In genomic region chr2L:3573907-3574306, dm6 we compare ENCODE assay signal across 1 fruit fly cellular context.
TF ChIP-seq lines count a peak whose summit lies in the region.

No protein-coding gene starts in this region.

TF ChIP-seq in whole organism, embryonic, 481 proteins besides CTCF, POLR2A, EP300 and RAD21 (continued from another document and continues in another):
- TF ChIP-seq unc-4 (GFP tag; IDR thresholded peaks at IDR 0.05; lab: Robert Waterston, UW; ENCODE audit: partially characterized antibody) = no peak
- TF ChIP-seq al (GFP tag; IDR thresholded peaks at IDR 0.05; lab: Robert Waterston, UW) = no peak
- TF ChIP-seq phol (tag; optimal IDR thresholded peaks at IDR 0.05; lab: Kevin White, UChicago) = peak; percentile 83
- TF ChIP-seq ATbp (GFP tag; optimal IDR thresholded peaks at IDR 0.05; lab: Kevin White, UChicago) = peak; percentile 79
- peak; percentile 43 for TF ChIP-seq CG18619 (GFP tag; optimal IDR thresholded peaks at IDR 0.05; lab: Kevin White, UChicago)
- no peak for TF ChIP-seq jigr1 (GFP tag; IDR thresholded peaks at IDR 0.05; lab: Robert Waterston, UW)
- peak; percentile 89 for TF ChIP-seq CG4820 (GFP tag; optimal IDR thresholded peaks at IDR 0.05; lab: Kevin White, UChicago)
- TF ChIP-seq sr (GFP tag; IDR thresholded peaks at IDR 0.05; lab: Robert Waterston, UW) = peak; percentile 50; the same call in 2 of the 3 replicates
- peak; percentile 11 to 94 for TF ChIP-seq bsh (GFP tag; optimal IDR thresholded peaks at IDR 0.05; lab: Kevin White, UChicago)
- TF ChIP-seq CG34376 (GFP tag; optimal IDR thresholded peaks at IDR 0.05; lab: Kevin White, UChicago) = no peak
- TF ChIP-seq CG18599 (GFP tag; optimal IDR thresholded peaks at IDR 0.05; lab: Kevin White, UChicago) = peak; percentile 31
- no peak for TF ChIP-seq jumu (GFP tag; optimal IDR thresholded peaks at IDR 0.05; lab: Kevin White, UChicago)
- no peak for TF ChIP-seq cwo (GFP tag; optimal IDR thresholded peaks at IDR 0.05; lab: Kevin White, UChicago)
- TF ChIP-seq CG8765 (GFP tag; IDR thresholded peaks at IDR 0.05; lab: Robert Waterston, UW) = peak; percentile 77
- TF ChIP-seq CG17359 (tag; optimal IDR thresholded peaks at IDR 0.05; lab: Kevin White, UChicago) = peak; percentile 72
- TF ChIP-seq Sry-δ (GFP tag; optimal IDR thresholded peaks at IDR 0.05; lab: Kevin White, UChicago) = peak; percentile 25
- TF ChIP-seq Lhr (GFP tag; optimal IDR thresholded peaks at IDR 0.05; lab: Kevin White, UChicago) = peak; percentile 63
- TF ChIP-seq CG17328 (GFP tag; IDR thresholded peaks at IDR 0.05; lab: Robert Waterston, UW) = peak; percentile 90
- no peak for TF ChIP-seq trh (GFP tag; optimal IDR thresholded peaks at IDR 0.05; lab: Kevin White, UChicago)
- peak in 1 of 2 experiments; percentile 58 for TF ChIP-seq Hr51 (GFP tag; optimal IDR thresholded peaks at IDR 0.05; lab: Kevin White, UChicago)
- peak; percentile 60 for TF ChIP-seq Spps (tag; optimal IDR thresholded peaks at IDR 0.05; lab: Kevin White, UChicago)
- TF ChIP-seq CG7786 (GFP tag; optimal IDR thresholded peaks at IDR 0.05; lab: Kevin White, UChicago) = peak; percentile 65
- peak; percentile 80 for TF ChIP-seq Ptx1 (GFP tag; IDR thresholded peaks at IDR 0.05; lab: Robert Waterston, UW)
- no peak for TF ChIP-seq grn (GFP tag; optimal IDR thresholded peaks at IDR 0.05; lab: Kevin White, UChicago)
- TF ChIP-seq Lim3 (GFP tag; IDR thresholded peaks at IDR 0.05; lab: Robert Waterston, UW) = peak; percentile 70
- TF ChIP-seq ab (GFP tag; optimal IDR thresholded peaks at IDR 0.05; lab: Kevin White, UChicago) = peak; percentile 32
- TF ChIP-seq CG11560 (tag; IDR thresholded peaks at IDR 0.05; lab: Robert Waterston, UW) = peak; percentile 26; the same call in 1 of the 3 replicates
- peak; percentile 84 for TF ChIP-seq Rx (GFP tag; IDR thresholded peaks at IDR 0.05; lab: Robert Waterston, UW)
- TF ChIP-seq Gug (GFP tag; IDR thresholded peaks at IDR 0.05; lab: Robert Waterston, UW) = peak; percentile 78; the same call in 3 of the 4 replicates
- peak; percentile 83 for TF ChIP-seq CG15601 (tag; optimal IDR thresholded peaks at IDR 0.05; lab: Kevin White, UChicago)
- peak; percentile 90 for TF ChIP-seq sob (GFP tag; IDR thresholded peaks at IDR 0.05; lab: Robert Waterston, UW)
- no peak for TF ChIP-seq CG5953 (GFP tag; IDR thresholded peaks at IDR 0.05; lab: Robert Waterston, UW)
- no peak for TF ChIP-seq CG9797 (GFP tag; optimal IDR thresholded peaks at IDR 0.05; lab: Kevin White, UChicago)
- no peak for TF ChIP-seq CG10147 (GFP tag; optimal IDR thresholded peaks at IDR 0.05; lab: Kevin White, UChicago)
- peak; percentile 73 for TF ChIP-seq slp2 (GFP tag; optimal IDR thresholded peaks at IDR 0.05; lab: Kevin White, UChicago)
- peak; percentile 81 for TF ChIP-seq CG12219 (GFP tag; optimal IDR thresholded peaks at IDR 0.05; lab: Kevin White, UChicago)
- peak; percentile 57 for TF ChIP-seq ac (GFP tag; optimal IDR thresholded peaks at IDR 0.05; lab: Kevin White, UChicago)
- TF ChIP-seq Trl (optimal IDR thresholded peaks at IDR 0.05; lab: Kevin White, UChicago) = no peak
- peak; percentile 70 for TF ChIP-seq Trl (GFP tag; optimal IDR thresholded peaks at IDR 0.05; lab: Kevin White, UChicago)
- TF ChIP-seq sens (GFP tag; lab: Kevin White, UChicago) = peak; percentile 98
- peak; percentile 22 for TF ChIP-seq caup (GFP tag; optimal IDR thresholded peaks at IDR 0.05; lab: Kevin White, UChicago; ENCODE audit: severe bottlenecking)
- TF ChIP-seq dm (GFP tag; optimal IDR thresholded peaks at IDR 0.05; lab: Kevin White, UChicago) = peak; percentile 42
- peak; percentile 37 for TF ChIP-seq pho (GFP tag; optimal IDR thresholded peaks at IDR 0.05; lab: Kevin White, UChicago)
- peak; percentile 79 for TF ChIP-seq Chrac-16 (GFP tag; optimal IDR thresholded peaks at IDR 0.05; lab: Kevin White, UChicago)
- peak; percentile 60 for TF ChIP-seq gt (GFP tag; IDR thresholded peaks at IDR 0.05; lab: Robert Waterston, UW)
- peak; percentile 37 for TF ChIP-seq da (GFP tag; optimal IDR thresholded peaks at IDR 0.05; lab: Kevin White, UChicago)
- TF ChIP-seq CG2678 (tag; optimal IDR thresholded peaks at IDR 0.05; lab: Kevin White, UChicago) = peak; percentile 71
- peak; percentile 65 for TF ChIP-seq ind (GFP tag; optimal IDR thresholded peaks at IDR 0.05; lab: Kevin White, UChicago)
- peak; percentile 76 for TF ChIP-seq Gsc (GFP tag; IDR thresholded peaks at IDR 0.05; lab: Robert Waterston, UW)
- no peak for TF ChIP-seq YL-1 (GFP tag; optimal IDR thresholded peaks at IDR 0.05; lab: Kevin White, UChicago)
- peak; percentile 72 for TF ChIP-seq CG13775 (GFP tag; optimal IDR thresholded peaks at IDR 0.05; lab: Kevin White, UChicago)
- TF ChIP-seq tio (GFP tag; optimal IDR thresholded peaks at IDR 0.05; lab: Kevin White, UChicago) = peak; percentile 42
- TF ChIP-seq Doc3 (GFP tag; IDR thresholded peaks at IDR 0.05; lab: Robert Waterston, UW; ENCODE audit: partially characterized antibody) = no peak
- TF ChIP-seq CG11696 (GFP tag; IDR thresholded peaks at IDR 0.05; lab: Robert Waterston, UW) = peak; percentile 50
- TF ChIP-seq CG17361 (GFP tag; IDR thresholded peaks at IDR 0.05; lab: Robert Waterston, UW) = peak; percentile 68
- TF ChIP-seq croc (GFP tag; conservative IDR thresholded peaks at IDR 0.05; lab: Robert Waterston, UW) = peak; percentile 89
- TF ChIP-seq sug (tag; optimal IDR thresholded peaks at IDR 0.05; lab: Kevin White, UChicago) = no peak
- TF ChIP-seq psq (GFP tag; optimal IDR thresholded peaks at IDR 0.05; lab: Kevin White, UChicago) = peak; percentile 7
- TF ChIP-seq NfI (GFP tag; optimal IDR thresholded peaks at IDR 0.05; lab: Kevin White, UChicago) = peak; percentile 69
- TF ChIP-seq kni (GFP tag; optimal IDR thresholded peaks at IDR 0.05; lab: Kevin White, UChicago) = no peak
- no peak for TF ChIP-seq fd3F (GFP tag; optimal IDR thresholded peaks at IDR 0.05; lab: Kevin White, UChicago)
- peak; percentile 93 for TF ChIP-seq Xrp1 (GFP tag; IDR thresholded peaks at IDR 0.05; lab: Robert Waterston, UW)
- peak; percentile 33; the same call in 1 of the 2 replicates for TF ChIP-seq Dip2 (GFP tag; IDR thresholded peaks at IDR 0.05; lab: Robert Waterston, UW)
- no peak for TF ChIP-seq hbn (GFP tag; IDR thresholded peaks at IDR 0.05; lab: Robert Waterston, UW; ENCODE audit: partially characterized antibody)
- TF ChIP-seq esg (GFP tag; conservative IDR thresholded peaks at IDR 0.05; lab: Robert Waterston, UW) = peak; percentile 51
- TF ChIP-seq her (GFP tag; optimal IDR thresholded peaks at IDR 0.05; lab: Kevin White, UChicago) = peak; percentile 53
- no peak for TF ChIP-seq HLHmδ (GFP tag; optimal IDR thresholded peaks at IDR 0.05; lab: Kevin White, UChicago)
- TF ChIP-seq dati (GFP tag; IDR thresholded peaks at IDR 0.05; lab: Robert Waterston, UW) = peak; percentile 66; the same call in 1 of the 2 replicates
- TF ChIP-seq CkIIα-i1 (GFP tag; IDR thresholded peaks at IDR 0.05; lab: Robert Waterston, UW) = no peak
- TF ChIP-seq CG13894 (tag; optimal IDR thresholded peaks at IDR 0.05; lab: Kevin White, UChicago) = no peak
- peak; percentile 91 for TF ChIP-seq vvl (GFP tag; IDR thresholded peaks at IDR 0.05; lab: Robert Waterston, UW)
- peak; percentile 77 for TF ChIP-seq CG2202 (tag; optimal IDR thresholded peaks at IDR 0.05; lab: Kevin White, UChicago)
- peak; percentile 67 for TF ChIP-seq CG12942 (GFP tag; optimal IDR thresholded peaks at IDR 0.05; lab: Kevin White, UChicago)
- TF ChIP-seq Eip74EF (GFP tag; optimal IDR thresholded peaks at IDR 0.05; lab: Kevin White, UChicago) = peak in 1 of 2 experiments; percentile 41
- TF ChIP-seq stc (GFP tag; IDR thresholded peaks at IDR 0.05; lab: Robert Waterston, UW) = peak; percentile 74
- TF ChIP-seq CG10565 (GFP tag; optimal IDR thresholded peaks at IDR 0.05; lab: Kevin White, UChicago) = peak; percentile 47
- no peak for TF ChIP-seq Dref (GFP tag; IDR thresholded peaks at IDR 0.05; lab: Robert Waterston, UW)
- TF ChIP-seq pan (optimal IDR thresholded peaks at IDR 0.05; lab: Kevin White, UChicago) = no peak
- TF ChIP-seq pan (GFP tag; optimal IDR thresholded peaks at IDR 0.05 in 1 of 2, IDR thresholded peaks at IDR 0.05 in 1 of 2) = peak in 1 of 2 experiments; percentile 83
- TF ChIP-seq ro (GFP tag; IDR thresholded peaks at IDR 0.05; lab: Robert Waterston, UW) = peak; percentile 31; the same call in 1 of the 2 replicates
- peak; percentile 83 for TF ChIP-seq CG10959 (GFP tag; IDR thresholded peaks at IDR 0.05; lab: Robert Waterston, UW)
- TF ChIP-seq cas (GFP tag; IDR thresholded peaks at IDR 0.05; lab: Robert Waterston, UW) = no peak
- TF ChIP-seq mld (GFP tag; IDR thresholded peaks at IDR 0.05; lab: Robert Waterston, UW; ENCODE audit: partially characterized antibody) = no peak
- TF ChIP-seq CG10274 (GFP tag; optimal IDR thresholded peaks at IDR 0.05; lab: Kevin White, UChicago) = no peak
- no peak for TF ChIP-seq lbe (GFP tag; optimal IDR thresholded peaks at IDR 0.05; lab: Kevin White, UChicago)
- TF ChIP-seq CG14965 (GFP tag; optimal IDR thresholded peaks at IDR 0.05; lab: Kevin White, UChicago; ENCODE audit: borderline replicate concordance) = no peak
- TF ChIP-seq disco-r (GFP tag; optimal IDR thresholded peaks at IDR 0.05; lab: Kevin White, UChicago) = peak; percentile 15
- TF ChIP-seq Atf-2 (GFP tag; optimal IDR thresholded peaks at IDR 0.05; lab: Kevin White, UChicago) = peak; percentile 51
- no peak for TF ChIP-seq Lpt (GFP tag; optimal IDR thresholded peaks at IDR 0.05; lab: Kevin White, UChicago)
- TF ChIP-seq CG13123 (GFP tag; optimal IDR thresholded peaks at IDR 0.05; lab: Kevin White, UChicago) = peak; percentile 37
- no peak for TF ChIP-seq cg (GFP tag; optimal IDR thresholded peaks at IDR 0.05; lab: Kevin White, UChicago)
- TF ChIP-seq hkb (optimal IDR thresholded peaks at IDR 0.05; lab: Kevin White, UChicago) = no peak
- peak; percentile 80 for TF ChIP-seq hkb (GFP tag; IDR thresholded peaks at IDR 0.05; lab: Robert Waterston, UW)
- peak; percentile 49 for TF ChIP-seq CG9817 (tag; optimal IDR thresholded peaks at IDR 0.05; lab: Kevin White, UChicago)
- peak; percentile 48 for TF ChIP-seq Ravus (GFP tag; IDR thresholded peaks at IDR 0.05; lab: Robert Waterston, UW)
- no peak for TF ChIP-seq CG2129 (GFP tag; IDR thresholded peaks at IDR 0.05; lab: Robert Waterston, UW; ENCODE audit: partially characterized antibody)
- peak; percentile 57 for TF ChIP-seq danr (GFP tag; IDR thresholded peaks at IDR 0.05; lab: Robert Waterston, UW)
- peak; percentile 81 for TF ChIP-seq row (GFP tag; IDR thresholded peaks at IDR 0.05; lab: Robert Waterston, UW)
- TF ChIP-seq Hmx (GFP tag; optimal IDR thresholded peaks at IDR 0.05; lab: Kevin White, UChicago) = no peak
- TF ChIP-seq D (optimal IDR thresholded peaks at IDR 0.05; lab: Kevin White, UChicago) = no peak
- peak; percentile 83 for TF ChIP-seq D (GFP tag; optimal IDR thresholded peaks at IDR 0.05; lab: Kevin White, UChicago)
- TF ChIP-seq ftz-f1 (GFP tag; optimal IDR thresholded peaks at IDR 0.05; lab: Kevin White, UChicago) = no peak
- no peak for TF ChIP-seq B-H2 (GFP tag; optimal IDR thresholded peaks at IDR 0.05; lab: Kevin White, UChicago)
- no peak for TF ChIP-seq CG11247 (GFP tag; IDR thresholded peaks at IDR 0.05; lab: Robert Waterston, UW)
- no peak for TF ChIP-seq CG6683 (GFP tag; optimal IDR thresholded peaks at IDR 0.05; lab: Kevin White, UChicago)
- peak; percentile 75 for TF ChIP-seq dysf (GFP tag; IDR thresholded peaks at IDR 0.05; lab: Robert Waterston, UW)
- TF ChIP-seq CG30431 (GFP tag; optimal IDR thresholded peaks at IDR 0.05; lab: Kevin White, UChicago) = peak; percentile 78
- TF ChIP-seq mam (GFP tag; optimal IDR thresholded peaks at IDR 0.05; lab: Kevin White, UChicago) = peak; percentile 3
- no peak for TF ChIP-seq HmgD (GFP tag; optimal IDR thresholded peaks at IDR 0.05; lab: Kevin White, UChicago)
- TF ChIP-seq pum (GFP tag; optimal IDR thresholded peaks at IDR 0.05; lab: Kevin White, UChicago) = peak; percentile 81
- no peak for TF ChIP-seq NFAT (GFP tag; IDR thresholded peaks at IDR 0.05; lab: Robert Waterston, UW)
- TF ChIP-seq Aef1 (GFP tag; IDR thresholded peaks at IDR 0.05; lab: Robert Waterston, UW) = peak; percentile 51
- peak; percentile 67 for TF ChIP-seq Vsx1 (GFP tag; optimal IDR thresholded peaks at IDR 0.05; lab: Kevin White, UChicago)
- TF ChIP-seq ci (GFP tag; IDR thresholded peaks at IDR 0.05; lab: Robert Waterston, UW) = peak; percentile 93
- TF ChIP-seq CG7839 (tag; optimal IDR thresholded peaks at IDR 0.05; lab: Kevin White, UChicago) = peak; percentile 85
- TF ChIP-seq CG11456 (GFP tag; IDR thresholded peaks at IDR 0.05; lab: Robert Waterston, UW) = peak; percentile 65; the same call in 1 of the 3 replicates
- peak; percentile 13 for TF ChIP-seq emc (GFP tag; optimal IDR thresholded peaks at IDR 0.05; lab: Kevin White, UChicago)
- TF ChIP-seq Xbp1 (GFP tag; optimal IDR thresholded peaks at IDR 0.05; lab: Kevin White, UChicago) = peak; percentile 79
- TF ChIP-seq CG16815 (GFP tag; optimal IDR thresholded peaks at IDR 0.05; lab: Kevin White, UChicago) = peak; percentile 66
- peak; percentile 88 for TF ChIP-seq Optix (GFP tag; IDR thresholded peaks at IDR 0.05; lab: Robert Waterston, UW)
- TF ChIP-seq MBD-R2 (GFP tag; IDR thresholded peaks at IDR 0.05; lab: Robert Waterston, UW) = no peak; the same call in 1 of the 2 replicates
- no peak for TF ChIP-seq CG6791 (GFP tag; IDR thresholded peaks at IDR 0.05; lab: Robert Waterston, UW; ENCODE audit: partially characterized antibody)
- peak; percentile 70 for TF ChIP-seq CG1792 (GFP tag; optimal IDR thresholded peaks at IDR 0.05; lab: Kevin White, UChicago)
- TF ChIP-seq vnd (GFP tag; IDR thresholded peaks at IDR 0.05; lab: Robert Waterston, UW; ENCODE audit: partially characterized antibody) = no peak
- no peak for TF ChIP-seq CG15479 (GFP tag; optimal IDR thresholded peaks at IDR 0.05; lab: Kevin White, UChicago)
- peak; percentile 57 for TF ChIP-seq Bdp1 (GFP tag; optimal IDR thresholded peaks at IDR 0.05; lab: Kevin White, UChicago)
- TF ChIP-seq CG17612 (GFP tag; IDR thresholded peaks at IDR 0.05; lab: Robert Waterston, UW) = no peak; the same call in 1 of the 2 replicates
- no peak for TF ChIP-seq usp (GFP tag; optimal IDR thresholded peaks at IDR 0.05; lab: Kevin White, UChicago)
- TF ChIP-seq sc (optimal IDR thresholded peaks at IDR 0.05; lab: Kevin White, UChicago) = no peak
- peak; percentile 64 for TF ChIP-seq sc (GFP tag; optimal IDR thresholded peaks at IDR 0.05; lab: Kevin White, UChicago)
- 0 out of 3 replicates have a peak, but pooled peaks have one; percentile 38 for TF ChIP-seq CG6175 (GFP tag; IDR thresholded peaks at IDR 0.05; lab: Robert Waterston, UW)
- TF ChIP-seq CG5245 (GFP tag; optimal IDR thresholded peaks at IDR 0.05; lab: Kevin White, UChicago) = peak; percentile 77
